Fruit fly (Drosophila melanogaster): Measurements from ENCODE around the gene Ubx.
A peak's percentile ranks its signal among the peaks of the same experiment; 100 is the strongest.

Gene Ubx

dm6 chr3R:16734269-16734668 lies at the start of gene Ubx:
Gene Ubx (minus strand): TSS chr3R:16734426.
- TF ChIP-seq psq (optimal IDR thresholded peaks at IDR 0.05), result no peak
- TF ChIP-seq Dll (optimal IDR thresholded peaks at IDR 0.05), result no peak
- TF ChIP-seq EcR (GFP tag; optimal IDR thresholded peaks at IDR 0.05), result no peak
- no peak for TF ChIP-seq CG8478 (optimal IDR thresholded peaks at IDR 0.05)

- TF ChIP-seq psq (optimal IDR thresholded peaks at IDR 0.05) (no peak), Dll (optimal IDR thresholded peaks at IDR 0.05) (no peak), EcR (GFP tag; optimal IDR thresholded peaks at IDR 0.05) (no peak), pan (optimal IDR thresholded peaks at IDR 0.05) (no peak), CG8478 (optimal IDR thresholded peaks at IDR 0.05) (no peak), usp (GFP tag; optimal IDR thresholded peaks at IDR 0.05) (no peak)
These were observed 49.8 kb upstream of the Ubx start for dm6 chr3R:16783976-16784375.

dm6 chr3R:16783148-16783708 lies 49.0 kb upstream of the Ubx start:
- TF ChIP-seq CG8478 (optimal IDR thresholded peaks at IDR 0.05) (no peak), usp (GFP tag; optimal IDR thresholded peaks at IDR 0.05) (no peak)

dm6 chr3R:16782401-16782800 lies 48.2 kb upstream of the Ubx start:
- no peak for TF ChIP-seq EcR (GFP tag; optimal IDR thresholded peaks at IDR 0.05)
- TF ChIP-seq Dll (optimal IDR thresholded peaks at IDR 0.05), result peak; percentile 21
- TF ChIP-seq CG8478 (optimal IDR thresholded peaks at IDR 0.05), result no peak

dm6 chr3R:16773176-16773702 lies 39.0 kb upstream of the Ubx start:
- TF ChIP-seq pan (optimal IDR thresholded peaks at IDR 0.05) (no peak), CG8478 (optimal IDR thresholded peaks at IDR 0.05) (no peak), psq (optimal IDR thresholded peaks at IDR 0.05) (no peak), EcR (GFP tag; optimal IDR thresholded peaks at IDR 0.05) (no peak), Dll (optimal IDR thresholded peaks at IDR 0.05) (no peak), usp (GFP tag; optimal IDR thresholded peaks at IDR 0.05) (no peak)

- TF ChIP-seq CG8478 (optimal IDR thresholded peaks at IDR 0.05), result no peak
- TF ChIP-seq pan (optimal IDR thresholded peaks at IDR 0.05), result no peak
- no peak for TF ChIP-seq usp (GFP tag; optimal IDR thresholded peaks at IDR 0.05)
- no peak for TF ChIP-seq EcR (GFP tag; optimal IDR thresholded peaks at IDR 0.05)
- no peak for TF ChIP-seq Dll (optimal IDR thresholded peaks at IDR 0.05)
- TF ChIP-seq psq (optimal IDR thresholded peaks at IDR 0.05), result no peak
These were observed 37.6 kb upstream of the Ubx start for dm6 chr3R:16771572-16772425.

- TF ChIP-seq psq (optimal IDR thresholded peaks at IDR 0.05), result no peak
These were observed 36.6 kb upstream of the Ubx start for dm6 chr3R:16770653-16771377.

- TF ChIP-seq EcR (GFP tag; optimal IDR thresholded peaks at IDR 0.05) (no peak), Dll (optimal IDR thresholded peaks at IDR 0.05) (no peak), usp (GFP tag; optimal IDR thresholded peaks at IDR 0.05) (no peak), CG8478 (optimal IDR thresholded peaks at IDR 0.05) (no peak), pan (optimal IDR thresholded peaks at IDR 0.05) (no peak), psq (optimal IDR thresholded peaks at IDR 0.05) (no peak)
These were observed 35.2 kb upstream of the Ubx start for dm6 chr3R:16769404-16769803.

dm6 chr3R:16765770-16766169 lies 31.5 kb upstream of the Ubx start:
- TF ChIP-seq pan (optimal IDR thresholded peaks at IDR 0.05) (no peak), CG8478 (optimal IDR thresholded peaks at IDR 0.05) (no peak), EcR (GFP tag; optimal IDR thresholded peaks at IDR 0.05) (no peak), psq (optimal IDR thresholded peaks at IDR 0.05) (no peak), usp (GFP tag; optimal IDR thresholded peaks at IDR 0.05) (no peak), Dll (optimal IDR thresholded peaks at IDR 0.05) (no peak)

dm6 chr3R:16765102-16765501 lies 30.9 kb upstream of the Ubx start:
- TF ChIP-seq usp (GFP tag; optimal IDR thresholded peaks at IDR 0.05) (no peak), Dll (optimal IDR thresholded peaks at IDR 0.05) (no peak)

- TF ChIP-seq Dll (optimal IDR thresholded peaks at IDR 0.05), result peak; percentile 47
- no peak for TF ChIP-seq EcR (GFP tag; optimal IDR thresholded peaks at IDR 0.05)
- no peak for TF ChIP-seq psq (optimal IDR thresholded peaks at IDR 0.05)
- peak; percentile 91 for TF ChIP-seq CG8478 (optimal IDR thresholded peaks at IDR 0.05)
These were observed 29.8 kb upstream of the Ubx start for dm6 chr3R:16763907-16764573.

dm6 chr3R:16763435-16763834 lies 29.2 kb upstream of the Ubx start:
- TF ChIP-seq usp (GFP tag; optimal IDR thresholded peaks at IDR 0.05) (no peak), CG8478 (optimal IDR thresholded peaks at IDR 0.05) (no peak), psq (optimal IDR thresholded peaks at IDR 0.05) (no peak), EcR (GFP tag; optimal IDR thresholded peaks at IDR 0.05) (no peak), Dll (optimal IDR thresholded peaks at IDR 0.05) (no peak), pan (optimal IDR thresholded peaks at IDR 0.05) (no peak)
